Worm (Caenorhabditis elegans) whole organism, late embryonic: ENCODE results near the gene ppm-1.G.

Source experiments
- K02D7.2 ChIP-seq: sonication (generic microtip); optimal IDR thresholded peaks from 2 replicates; lab custom pipeline; 2017; ENCODE audit warnings: mild to moderate bottlenecking, missing genetic modification characterization, missing compliant biosample characterization
- ama-1 ChIP-seq: fragments of 150-350 bp; optimal IDR thresholded peaks from 2 replicates; lab custom pipeline; 2014
- rnt-1 ChIP-seq: sonication (generic microtip); optimal IDR thresholded peaks from 2 replicates; lab custom pipeline; 2016; ENCODE audit warnings: missing genetic modification characterization, missing compliant biosample characterization

- TF ChIP-seq ama-1 (lab: Kevin White, UChicago): no peak
- TF ChIP-seq K02D7.2 (tag; lab: Kevin White, UChicago): no peak
- no peak for TF ChIP-seq rnt-1 (tag; lab: Kevin White, UChicago)
Observed at ce11 chrIII:754371-754770, 29.1 kb upstream of the ppm-1.G start.
